Worm (Caenorhabditis elegans): ENCODE results near the gene K09A11.1.

Gene K09A11.1

DNA sequence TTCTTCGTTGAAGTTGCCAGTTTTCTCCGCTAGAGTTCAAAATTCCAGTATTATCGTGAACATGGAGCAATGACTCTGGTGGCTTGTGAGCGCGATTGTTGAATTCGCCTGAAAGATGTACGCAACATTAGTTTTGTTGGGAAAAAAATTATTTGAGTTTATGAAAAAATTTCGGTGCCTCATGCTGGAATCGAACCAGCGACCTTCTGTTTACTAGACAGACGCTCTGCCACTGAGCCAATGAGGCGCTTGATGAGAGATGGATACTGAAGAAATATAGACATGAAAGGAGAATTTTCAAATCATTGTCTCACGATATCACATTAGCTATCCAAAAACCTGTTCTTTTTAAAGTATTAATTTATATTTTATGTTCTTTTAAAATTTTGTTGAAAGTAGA is 21.2 kb downstream of the K09A11.1 start (continued):
- TF ChIP-seq saeg-2 (GFP tag; IDR thresholded peaks at IDR 0.05): 0 out of 2 replicates have a peak, but pooled peaks have one; percentile 30
- TF ChIP-seq Y48G9A.11 (GFP tag; IDR thresholded peaks at IDR 0.05): peak; percentile 44; the same call in 1 of the 2 replicates
- peak; percentile 28 for TF ChIP-seq F49E8.2 (tag; optimal IDR thresholded peaks at IDR 0.05; ENCODE audit: borderline replicate concordance)
- no peak for TF ChIP-seq lsy-2 (tag; optimal IDR thresholded peaks at IDR 0.05)
- peak; percentile 39 for TF ChIP-seq spr-3 (GFP tag; optimal IDR thresholded peaks at IDR 0.05)
- no peak for TF ChIP-seq nhr-76 (tag; optimal IDR thresholded peaks at IDR 0.05)
- TF ChIP-seq ctbp-1 (GFP tag; IDR thresholded peaks at IDR 0.05): 0 out of 2 replicates have a peak, but pooled peaks have one; percentile 33
- TF ChIP-seq nhr-102 (tag; optimal IDR thresholded peaks at IDR 0.05): peak; percentile 29
- TF ChIP-seq Y75B8A.6 (GFP tag; IDR thresholded peaks at IDR 0.05): no peak
- peak; percentile 83 for TF ChIP-seq vab-7 (GFP tag; IDR thresholded peaks at IDR 0.05)
- peak; percentile 59 for TF ChIP-seq lir-3 (tag; optimal IDR thresholded peaks at IDR 0.05)
- peak; percentile 21 for TF ChIP-seq spr-1 (tag; optimal IDR thresholded peaks at IDR 0.05)
- TF ChIP-seq F26F4.8 (GFP tag; conservative IDR thresholded peaks at IDR 0.05): peak; percentile 78
- TF ChIP-seq lim-7 (GFP tag; IDR thresholded peaks at IDR 0.05): peak; percentile 90
- no peak for TF ChIP-seq cey-2 (tag; optimal IDR thresholded peaks at IDR 0.05; ENCODE audit: borderline replicate concordance, insufficient read depth)
- no peak for TF ChIP-seq nhr-6 (tag; optimal IDR thresholded peaks at IDR 0.05)
- TF ChIP-seq Y5F2A.4 (GFP tag; optimal IDR thresholded peaks at IDR 0.05): peak; percentile 28
- peak; percentile 10 for TF ChIP-seq mxl-3 (GFP tag; optimal IDR thresholded peaks at IDR 0.05)
- TF ChIP-seq lin-38 (GFP tag; IDR thresholded peaks at IDR 0.05): no peak
- peak; percentile 27 to 82 for TF ChIP-seq daf-16 (GFP tag; optimal IDR thresholded peaks at IDR 0.05)
- peak; percentile 83 for TF ChIP-seq daf-16 (tag; optimal IDR thresholded peaks at IDR 0.05)
- peak; percentile 82 for TF ChIP-seq pha-4 (GFP tag; IDR thresholded peaks at IDR 0.05)
- no peak for TF ChIP-seq pha-4 (tag; optimal IDR thresholded peaks at IDR 0.05)
- 0 out of 2 replicates have a peak, but pooled peaks have one; percentile 17 for TF ChIP-seq ceh-20 (GFP tag; IDR thresholded peaks at IDR 0.05)
- TF ChIP-seq ceh-62 (tag; optimal IDR thresholded peaks at IDR 0.05): no peak

DNA sequence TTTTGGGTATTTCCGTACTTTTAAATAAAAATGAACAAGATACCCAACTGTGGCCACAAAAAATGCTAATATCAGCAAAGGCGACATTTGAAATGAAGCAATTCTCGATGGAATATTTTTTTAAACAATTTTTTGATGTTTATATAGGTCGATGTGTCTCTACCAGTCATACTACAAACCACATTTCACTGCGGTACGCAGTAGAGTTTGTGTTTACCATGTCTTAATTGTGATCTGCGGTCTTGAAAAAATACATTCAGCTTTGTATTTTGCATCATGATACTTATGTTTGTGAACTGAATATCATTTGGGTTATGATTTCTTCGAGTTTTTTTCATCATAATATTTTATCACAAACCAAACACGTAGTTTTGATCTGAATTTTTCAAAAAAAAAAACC is 21.8 kb downstream of the K09A11.1 start, which contains the start of gene cyp-14A4:
TSS of gene cyp-14A4 (minus strand) at position 107 of the 400 bp plus-strand sequence.
- no peak for TF ChIP-seq daf-19 (GFP tag; conservative IDR thresholded peaks at IDR 0.05)
- no peak for TF ChIP-seq dve-1 (tag; optimal IDR thresholded peaks at IDR 0.05; ENCODE audit: insufficient read depth)
- TF ChIP-seq hmg-1.1 (GFP tag; IDR thresholded peaks at IDR 0.05): no peak
- TF ChIP-seq ceh-62 (tag; optimal IDR thresholded peaks at IDR 0.05): no peak
- no peak for TF ChIP-seq zag-1 (tag; optimal IDR thresholded peaks at IDR 0.05)
- TF ChIP-seq hif-1 (tag; optimal IDR thresholded peaks at IDR 0.05): no peak
- TF ChIP-seq zfp-3 (GFP tag; conservative IDR thresholded peaks at IDR 0.05): no peak
- TF ChIP-seq daf-16 (GFP tag; optimal IDR thresholded peaks at IDR 0.05): no peak
- TF ChIP-seq daf-16 (tag; optimal IDR thresholded peaks at IDR 0.05): peak; percentile 91
- no peak for TF ChIP-seq hlh-11 (tag; optimal IDR thresholded peaks at IDR 0.05)
- no peak for TF ChIP-seq set-16 (GFP tag; IDR thresholded peaks at IDR 0.05)
- TF ChIP-seq nhr-42 (GFP tag; IDR thresholded peaks at IDR 0.05): no peak
- no peak for TF ChIP-seq mxl-2 (GFP tag; conservative IDR thresholded peaks at IDR 0.05)
- TF ChIP-seq nhr-28 (tag; optimal IDR thresholded peaks at IDR 0.05): peak; percentile 38
- TF ChIP-seq ceh-28 (tag; optimal IDR thresholded peaks at IDR 0.05): no peak
- no peak for TF ChIP-seq lir-3 (tag; optimal IDR thresholded peaks at IDR 0.05)

DNA sequence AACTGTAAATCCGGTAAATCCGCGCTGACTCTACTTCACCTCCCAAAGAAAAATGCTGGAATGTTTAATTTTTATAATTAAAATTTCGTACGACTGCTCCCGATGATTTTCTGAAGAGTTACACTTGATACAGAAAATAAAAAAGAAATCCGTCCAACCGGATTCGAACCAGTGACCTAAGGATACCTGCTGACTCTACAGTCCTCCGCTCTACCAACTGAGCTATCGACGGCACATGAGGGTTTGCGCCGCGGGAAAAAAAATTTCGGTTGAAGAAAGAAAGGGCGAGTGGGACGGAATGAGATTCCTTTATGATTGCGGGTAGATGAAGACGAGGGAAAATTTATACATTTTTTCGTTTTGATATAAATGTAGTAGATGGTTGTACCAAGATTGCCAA is 22.3 kb downstream of the K09A11.1 start:
- TF ChIP-seq unc-62 (GFP tag; optimal IDR thresholded peaks at IDR 0.05 in 1 of 2): no peak
- no peak for TF ChIP-seq unc-62 (tag; optimal IDR thresholded peaks at IDR 0.05)
- no peak for TF ChIP-seq madf-9 (GFP tag; conservative IDR thresholded peaks at IDR 0.05)
- peak; percentile 73 for TF ChIP-seq pha-4 (GFP tag; IDR thresholded peaks at IDR 0.05)
- no peak for TF ChIP-seq pha-4 (tag; optimal IDR thresholded peaks at IDR 0.05)
- peak in 1 of 2 experiments; percentile 52 for TF ChIP-seq daf-16 (GFP tag; optimal IDR thresholded peaks at IDR 0.05)
- peak; percentile 17 for TF ChIP-seq daf-16 (tag; optimal IDR thresholded peaks at IDR 0.05)
- TF ChIP-seq madf-5 (GFP tag; IDR thresholded peaks at IDR 0.05): peak in 1 of 2 experiments; percentile 58; a peak in 1 of 4 replicates
- TF ChIP-seq nhr-42 (GFP tag; IDR thresholded peaks at IDR 0.05): 0 out of 2 replicates have a peak, but pooled peaks have one; percentile 13
- TF ChIP-seq lin-38 (GFP tag; IDR thresholded peaks at IDR 0.05): no peak
- 0 out of 2 replicates have a peak, but pooled peaks have one; percentile 23 for TF ChIP-seq zfp-3 (GFP tag; conservative IDR thresholded peaks at IDR 0.05)
- TF ChIP-seq snpc-1.2 (GFP tag; IDR thresholded peaks at IDR 0.05): 0 out of 2 replicates have a peak, but pooled peaks have one; percentile 37
- TF ChIP-seq nhr-48 (tag; optimal IDR thresholded peaks at IDR 0.05): peak; percentile 16
- TF ChIP-seq Y105C5A.15 (GFP tag; IDR thresholded peaks at IDR 0.05): 0 out of 2 replicates have a peak, but pooled peaks have one; percentile 37
- peak; percentile 72; the same call in 1 of the 2 replicates for TF ChIP-seq F26F4.8 (GFP tag; conservative IDR thresholded peaks at IDR 0.05)
- peak; percentile 15; the same call in 1 of the 2 replicates for TF ChIP-seq hmg-1.1 (GFP tag; IDR thresholded peaks at IDR 0.05)
- 0 out of 2 replicates have a peak, but pooled peaks have one; percentile 61 for TF ChIP-seq vab-7 (GFP tag; IDR thresholded peaks at IDR 0.05)
- TF ChIP-seq egl-43 (GFP tag; IDR thresholded peaks at IDR 0.05): peak; percentile 81
- no peak for TF ChIP-seq lin-13 (GFP tag; optimal IDR thresholded peaks at IDR 0.05)
